Worm (Caenorhabditis elegans) whole organism, late embryonic: Measurements from ENCODE around the gene dsl-3.

Source experiments
- C08G9.2 ChIP-seq: sonication (generic microtip); optimal IDR thresholded peaks from 2 replicates; lab custom pipeline; 2016; ENCODE audit warnings: mild to moderate bottlenecking, missing genetic modification characterization, moderate library complexity, missing compliant biosample characterization
- C38D4.7 ChIP-seq: fragments of 200-800 bp; sonication (Bioruptor generic); optimal IDR thresholded peaks from 2 replicates; lab custom pipeline; 2018; ENCODE audit warnings: mild to moderate bottlenecking, missing genetic modification characterization, moderate library complexity, missing compliant biosample characterization
- F13H6.1 ChIP-seq: sonication (generic microtip); optimal IDR thresholded peaks from 2 replicates; lab custom pipeline; 2016; ENCODE audit warnings: missing genetic modification characterization, missing compliant biosample characterization
- K02D7.2 ChIP-seq: sonication (generic microtip); optimal IDR thresholded peaks from 2 replicates; lab custom pipeline; 2017; ENCODE audit warnings: mild to moderate bottlenecking, missing genetic modification characterization, missing compliant biosample characterization
- Y22D7AL.16 ChIP-seq: sonication (generic microtip); optimal IDR thresholded peaks from 2 replicates; lab custom pipeline; 2016; ENCODE audit warnings: missing genetic modification characterization, missing compliant biosample characterization
- ama-1 ChIP-seq: fragments of 150-350 bp; optimal IDR thresholded peaks from 2 replicates; lab custom pipeline; 2014
- ceh-14 ChIP-seq: sonication (generic microtip); optimal IDR thresholded peaks from 2 replicates; lab custom pipeline; 2016; ENCODE audit warnings: missing genotype, missing genetic modification characterization, missing compliant biosample characterization
- ceh-2 ChIP-seq: sonication (generic microtip); optimal IDR thresholded peaks from 2 replicates; lab custom pipeline; 2016; ENCODE audit warnings: missing genotype, missing genetic modification characterization, missing compliant biosample characterization
- ceh-30 ChIP-seq: fragments of 150-350 bp; optimal IDR thresholded peaks from 2 replicates; lab custom pipeline; 2014; ENCODE audit warnings: missing biosample characterization, missing genetic modification characterization
- ceh-31 ChIP-seq: sonication (generic microtip); optimal IDR thresholded peaks from 2 replicates; lab custom pipeline; 2016; ENCODE audit warnings: missing genetic modification characterization, missing compliant biosample characterization
- ceh-34 ChIP-seq: sonication (generic microtip); optimal IDR thresholded peaks from 2 replicates; lab custom pipeline; 2016; ENCODE audit warnings: mild to moderate bottlenecking, missing genetic modification characterization, missing compliant biosample characterization
- ceh-45 ChIP-seq: fragments of 200-800 bp; sonication (Bioruptor generic); IDR thresholded peaks from 2 replicates; pipeline ENCODE4 v1.3.6; 2022; ENCODE audit warnings: missing genetic modification reagents, missing genetic modification characterization, missing compliant biosample characterization
- ceh-48 ChIP-seq: sonication (generic microtip); optimal IDR thresholded peaks from 2 replicates; lab custom pipeline; 2016; ENCODE audit warnings: missing genetic modification characterization, inconsistent platforms, missing compliant biosample characterization
- dve-1 ChIP-seq: sonication (generic microtip); optimal IDR thresholded peaks from 2 replicates; lab custom pipeline; 2017; ENCODE audit warnings: antibody characterized with exemption, mild to moderate bottlenecking, missing genetic modification characterization, missing compliant biosample characterization
- elt-2 ChIP-seq: sonication (generic microtip); optimal IDR thresholded peaks from 2 replicates; lab custom pipeline; 2016; ENCODE audit warnings: missing genetic modification reagents, missing genetic modification characterization, missing compliant biosample characterization
- elt-4 ChIP-seq: sonication (generic microtip); optimal IDR thresholded peaks from 2 replicates; lab custom pipeline; 2016; ENCODE audit warnings: missing genetic modification characterization, missing compliant biosample characterization
- hlh-13 ChIP-seq: fragments of 200-800 bp; sonication (Bioruptor generic); optimal IDR thresholded peaks from 2 replicates; lab custom pipeline; 2018; ENCODE audit warnings: mild to moderate bottlenecking, missing genetic modification characterization, missing compliant biosample characterization
- madf-2 ChIP-seq: sonication (generic microtip); optimal IDR thresholded peaks from 2 replicates; lab custom pipeline; 2017; ENCODE audit warnings: missing genetic modification characterization, missing compliant biosample characterization
- npax-4 ChIP-seq: sonication (generic microtip); optimal IDR thresholded peaks from 2 replicates; lab custom pipeline; 2016; ENCODE audit warnings: missing genetic modification characterization, missing compliant biosample characterization
- pag-3 ChIP-seq: sonication (generic microtip); optimal IDR thresholded peaks from 2 replicates; lab custom pipeline; 2016; ENCODE audit warnings: missing compliant biosample characterization, missing genetic modification characterization, borderline replicate concordance
- pax-1 ChIP-seq: fragments of 150-350 bp; optimal IDR thresholded peaks from 2 replicates; lab custom pipeline; 2014; ENCODE audit warnings: missing biosample characterization, missing genetic modification characterization
- pha-2 ChIP-seq: sonication (generic microtip); optimal IDR thresholded peaks from 2 replicates; lab custom pipeline; 2017; ENCODE audit warnings: mild to moderate bottlenecking, missing genetic modification characterization, missing compliant biosample characterization
- pha-4 ChIP-seq: fragments of 150-350 bp; optimal IDR thresholded peaks from 2 replicates; lab custom pipeline; 2018; ENCODE audit warnings: missing biosample characterization, missing genetic modification reagents, missing genetic modification characterization
- ref-2 ChIP-seq: sonication (generic microtip); optimal IDR thresholded peaks from 2 replicates; lab custom pipeline; 2016; ENCODE audit warnings: missing genetic modification characterization, missing compliant biosample characterization
- sox-4 ChIP-seq: sonication (generic microtip); optimal IDR thresholded peaks from 2 replicates; lab custom pipeline; 2017; ENCODE audit warnings: mild to moderate bottlenecking, missing genetic modification characterization, inconsistent platforms, missing compliant biosample characterization
- tbx-7 ChIP-seq: sonication (generic microtip); optimal IDR thresholded peaks from 2 replicates; lab custom pipeline; 2016; ENCODE audit warnings: missing genotype, missing genetic modification characterization, missing compliant biosample characterization
- unc-42 ChIP-seq: sonication (generic microtip); optimal IDR thresholded peaks from 2 replicates; lab custom pipeline; 2016; ENCODE audit warnings: missing genotype, missing genetic modification characterization, missing compliant biosample characterization
- unc-55 ChIP-seq: sonication (generic microtip); optimal IDR thresholded peaks from 2 replicates; lab custom pipeline; 2017; ENCODE audit warnings: missing biosample characterization, missing genetic modification reagents, missing genetic modification characterization
- unc-86 ChIP-seq: sonication (generic microtip); optimal IDR thresholded peaks from 2 replicates; lab custom pipeline; 2016; ENCODE audit warnings: missing genetic modification characterization, missing compliant biosample characterization
- zip-5 ChIP-seq: sonication (generic microtip); optimal IDR thresholded peaks from 2 replicates; lab custom pipeline; 2016; ENCODE audit warnings: missing genetic modification characterization, missing compliant biosample characterization
- ztf-16 ChIP-seq: sonication (generic microtip); optimal IDR thresholded peaks from 2 replicates; lab custom pipeline; 2017; ENCODE audit warnings: missing genetic modification characterization, missing compliant biosample characterization

The dsl-3 gene

DNA sequence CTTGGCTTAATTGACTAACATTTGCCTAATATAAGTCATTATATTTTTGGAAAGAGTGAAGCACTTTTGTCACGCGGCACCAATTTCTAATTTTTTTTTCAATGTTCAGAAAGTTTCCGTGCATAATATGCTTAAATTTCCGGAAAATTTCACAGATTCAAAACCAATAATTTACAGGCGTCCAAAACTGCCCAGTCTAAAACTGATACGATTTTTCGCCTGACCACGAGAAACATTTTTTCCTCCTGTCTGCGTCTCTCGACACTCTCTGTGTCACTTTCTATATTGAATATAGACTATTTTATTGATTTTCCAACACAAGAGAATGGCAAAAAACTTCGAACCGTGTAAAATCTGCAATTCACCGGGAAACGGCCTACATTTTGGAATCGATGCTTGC is 3.5 kb downstream of the dsl-3 start, which contains the start of gene nhr-122:
TSS of gene nhr-122 (plus strand) at position 301 of the 400 bp plus-strand sequence.
- TF ChIP-seq ama-1 (no peak), sox-4 (no peak), pax-1 (tag; lab: Kevin White, UChicago) (no peak), Y22D7AL.16 (tag; lab: Kevin White, UChicago) (no peak), pha-4 (tag; lab: Kevin White, UChicago) (no peak), elt-4 (tag; lab: Kevin White, UChicago) (no peak)

DNA sequence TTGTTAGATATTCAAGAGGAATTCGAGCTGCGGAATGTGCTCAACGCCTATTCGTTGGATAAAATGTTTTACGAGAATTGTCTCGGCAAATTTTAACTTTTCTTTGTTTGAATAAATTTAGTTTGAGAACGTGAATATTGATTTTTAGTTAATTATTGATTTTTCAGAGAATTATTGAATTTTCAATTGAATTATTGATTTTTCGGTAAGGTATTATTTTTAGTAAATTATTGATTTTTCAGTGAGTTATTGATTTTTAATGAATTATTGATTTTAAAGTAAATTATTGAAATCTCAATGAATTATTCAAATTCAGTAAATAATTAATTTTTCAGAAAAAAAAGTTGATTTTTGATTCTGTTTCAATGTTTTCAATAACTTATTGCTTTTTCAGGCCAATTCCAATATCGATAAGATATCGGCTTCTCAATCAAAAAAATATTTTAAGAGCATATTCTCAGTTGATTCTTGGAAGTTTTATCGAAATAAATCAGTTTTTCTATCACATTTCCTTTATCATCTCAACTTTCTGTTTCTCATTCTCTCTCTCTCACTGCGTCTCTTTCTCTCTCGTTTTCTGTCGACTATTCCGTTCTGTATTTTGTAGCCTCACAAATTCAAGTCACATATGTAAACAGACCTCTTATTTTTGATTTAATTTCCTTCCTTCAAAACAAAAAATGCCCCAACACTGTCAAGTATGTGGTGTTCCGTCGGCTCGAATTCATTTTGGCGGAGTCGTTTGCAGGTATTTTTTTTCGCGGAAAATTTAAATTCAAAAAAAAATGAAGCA is 9.6 kb downstream of the dsl-3 start, which contains the start of gene nhr-92:
TSS of gene nhr-92 (plus strand) at position 576 of the 793 bp plus-strand sequence.
- TF ChIP-seq elt-2 (tag; lab: Kevin White, UChicago) (peak; percentile 15), elt-4 (tag; lab: Kevin White, UChicago) (no peak)

DNA sequence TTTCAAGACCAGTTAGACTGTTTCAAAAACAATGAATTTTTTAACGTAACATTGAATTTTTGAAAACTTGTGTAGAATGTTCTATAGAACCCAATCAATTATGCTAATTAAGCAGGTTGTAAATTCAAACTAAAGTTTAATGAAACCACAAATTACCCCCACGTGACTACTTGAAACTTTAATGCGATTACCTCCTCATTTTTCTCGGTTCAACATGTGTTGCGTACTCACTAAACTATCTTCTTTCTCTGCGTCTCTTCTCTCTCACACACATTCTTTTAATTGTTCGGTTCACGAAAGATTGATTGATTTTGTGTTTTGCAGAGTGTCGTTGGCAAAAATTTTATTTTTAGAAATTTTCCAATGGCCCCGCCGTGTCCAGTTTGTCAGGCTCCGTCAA is 13.6 kb downstream of the dsl-3 start, which contains the start of gene nhr-87:
TSS of gene nhr-87 (plus strand) at position 318 of the 400 bp plus-strand sequence.
- TF ChIP-seq elt-2 (tag; lab: Kevin White, UChicago) (no peak), ceh-34 (tag; lab: Kevin White, UChicago) (no peak), pha-2 (tag; lab: Kevin White, UChicago) (no peak), unc-55 (peak; percentile 50)
- TF ChIP-seq, all 69 proteins: peak for 1

DNA sequence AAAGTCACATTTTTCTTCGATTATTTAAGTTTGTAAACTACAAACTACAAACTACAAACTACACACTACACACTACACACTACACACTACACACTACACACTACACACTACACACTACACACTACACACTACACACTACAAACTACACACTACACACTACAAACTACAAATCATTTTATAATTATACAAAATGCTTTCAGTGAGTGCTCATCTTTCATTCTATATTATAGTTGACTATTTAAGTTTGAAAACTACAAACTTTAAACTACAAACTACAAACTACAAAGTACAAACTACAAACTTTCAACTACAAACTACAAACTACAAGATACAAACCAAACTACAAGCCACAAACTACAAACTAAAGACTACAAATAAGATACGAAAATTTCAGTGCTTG is 14.4 kb downstream of the dsl-3 start:
- TF ChIP-seq K02D7.2 (tag; lab: Kevin White, UChicago) (no peak), ceh-30 (tag; lab: Kevin White, UChicago) (peak; percentile 99)

DNA sequence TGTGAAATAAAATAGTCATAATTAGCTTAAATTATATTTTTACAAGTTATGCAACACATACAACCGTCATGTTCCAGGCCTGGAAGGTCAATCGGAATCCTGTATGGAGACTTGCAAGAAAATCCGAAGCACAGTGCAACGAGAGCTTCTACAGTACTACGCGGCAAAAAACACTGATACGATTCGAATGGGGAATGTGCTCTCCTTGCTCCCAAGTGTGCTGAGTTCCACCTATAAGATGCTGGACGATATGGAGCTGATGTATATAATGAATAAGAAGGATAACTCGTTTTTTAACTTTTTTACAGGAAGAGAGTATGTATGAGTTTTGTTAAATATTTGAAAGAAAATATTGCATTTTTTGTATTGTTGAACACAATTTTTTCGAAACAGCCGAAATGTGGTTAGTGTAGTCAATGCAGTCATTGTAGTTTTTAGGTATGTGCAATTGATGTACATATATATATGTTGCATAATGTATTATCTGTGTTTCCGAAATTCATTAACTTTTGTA is 16.3 kb downstream of the dsl-3 start, which contains the start of gene nhr-146:
TSS of gene nhr-146 (plus strand) at position 464 of the 514 bp plus-strand sequence.
- TF ChIP-seq npax-4 (tag; lab: Kevin White, UChicago) (no peak), C38D4.7 (no peak), pag-3 (no peak), ceh-45 (GFP tag; lab: Robert Waterston, UW) (no peak), ceh-48 (tag; lab: Kevin White, UChicago) (no peak), unc-86 (tag; lab: Kevin White, UChicago) (no peak), madf-2 (tag; lab: Kevin White, UChicago) (no peak), F13H6.1 (tag; lab: Kevin White, UChicago) (no peak), ceh-14 (tag; lab: Kevin White, UChicago) (no peak), pax-1 (tag; lab: Kevin White, UChicago) (no peak), ztf-16 (tag; lab: Kevin White, UChicago) (no peak), hlh-13 (GFP tag; lab: Kevin White, UChicago) (no peak), ceh-31 (tag; lab: Kevin White, UChicago) (no peak), unc-42 (tag; lab: Kevin White, UChicago) (no peak), C08G9.2 (tag; lab: Kevin White, UChicago) (no peak), ref-2 (tag; lab: Kevin White, UChicago) (no peak), ceh-2 (tag; lab: Kevin White, UChicago) (no peak), zip-5 (tag; lab: Kevin White, UChicago) (no peak), tbx-7 (no peak), ama-1 (no peak)

DNA sequence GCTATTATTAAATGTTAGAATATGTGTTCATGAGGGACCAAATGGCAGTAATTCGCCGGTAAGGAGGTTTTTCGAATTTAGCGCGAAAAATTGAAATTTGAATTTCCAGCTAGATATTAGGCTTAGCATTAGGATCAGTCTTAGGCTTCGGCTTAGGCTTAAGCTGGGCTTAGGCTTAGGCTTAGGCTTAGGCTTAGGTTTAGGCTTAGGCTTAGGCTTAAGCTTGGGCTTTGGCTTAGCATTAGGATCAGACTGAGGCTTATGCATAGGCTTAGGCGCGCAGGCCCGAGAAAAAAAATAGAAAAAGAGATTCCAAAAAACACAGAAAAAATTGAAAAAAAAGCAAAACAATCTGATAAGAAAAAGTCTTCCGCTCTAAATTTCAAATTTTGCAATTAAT is 18.2 kb downstream of the dsl-3 start:
- no peak for TF ChIP-seq sox-4
- TF ChIP-seq dve-1 (tag; lab: Kevin White, UChicago): peak; percentile 74
